Fruit fly (Drosophila melanogaster) S2 (cell line): ENCODE measurements around the gene PRL-1.

Source experiments
- CG8478 ChIP-seq: fragments of >200 bp; optimal IDR thresholded peaks from 2 replicates; lab custom pipeline; 2018
- CTCF ChIP-seq, 2 experiments: fragments of >200 bp; optimal IDR thresholded peaks; 2 replicates each; lab custom pipeline; 2018

PRL-1 gene

DNA sequence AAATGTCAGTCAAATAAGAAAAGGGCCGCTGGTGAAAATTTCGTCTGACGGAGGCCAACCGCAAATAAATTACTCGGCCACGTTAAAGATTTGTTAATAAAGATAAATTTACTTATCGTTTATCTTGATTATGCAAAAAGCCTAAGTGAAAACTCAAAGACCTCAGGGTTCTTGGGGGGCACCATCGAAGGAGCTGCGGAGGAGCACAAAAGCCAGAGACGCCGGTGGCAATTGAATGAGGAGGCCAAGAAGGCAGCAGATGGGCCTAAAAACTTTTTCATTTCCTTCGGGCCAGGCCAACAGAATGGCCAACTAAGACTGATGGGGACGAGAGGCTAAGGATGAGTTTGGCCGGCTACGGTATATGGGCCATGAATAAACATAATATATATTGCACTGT lies 41.1 kb downstream of the PRL-1 start:
- TF ChIP-seq CG8478 (lab: Kevin White, UChicago), result no peak

dm6 chr2L:16211159-16211558 lies 46.2 kb downstream of the PRL-1 start, which contains the start of gene CG31819:
CG31819 (plus strand) TSS chr2L:16211459.
- TF ChIP-seq CTCF (optimal IDR thresholded peaks at IDR 0.05; lab: Kevin White, UChicago) (no peak), CG8478 (lab: Kevin White, UChicago) (no peak)

DNA sequence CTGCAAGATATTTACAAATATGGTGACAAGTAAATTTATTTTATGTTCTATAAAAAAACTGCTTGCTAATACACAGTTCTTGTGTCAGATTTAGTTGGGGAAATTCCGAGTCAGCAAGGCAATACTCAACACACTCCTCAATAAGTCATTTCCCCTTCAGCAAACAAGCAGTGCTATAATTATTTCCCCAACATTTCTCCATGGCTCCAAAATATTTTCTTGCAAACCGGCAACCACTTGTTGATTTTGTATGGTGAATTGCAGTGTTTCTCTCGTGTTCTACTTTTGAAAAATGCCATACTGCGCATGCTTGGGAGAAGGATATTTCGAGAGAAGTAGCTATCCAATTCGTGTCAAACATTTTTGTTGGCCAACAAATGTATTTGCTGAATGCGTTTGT lies 59.3 kb downstream of the PRL-1 start:
- TF ChIP-seq CG8478 (lab: Kevin White, UChicago) (no peak), CTCF (optimal IDR thresholded peaks at IDR 0.05; lab: Kevin White, UChicago) (no peak)
